Worm (Caenorhabditis elegans): ENCODE measurements around the gene T26E4.3.
"Not testable (repeated sequence)": the region's sequence is repeated elsewhere in the genome, so short reads cannot be mapped to it uniquely, and the experiment has no call there.

Gene T26E4.3

ce11 chrV:15752049-15752448 lies 30.5 kb upstream of the T26E4.3 start, which contains the start of gene str-43:
Gene str-43 (minus strand): TSS chrV:15752149.
- TF ChIP-seq Y5F2A.4 (GFP tag; optimal IDR thresholded peaks at IDR 0.05) = no peak
- TF ChIP-seq ceh-82 (tag; optimal IDR thresholded peaks at IDR 0.05) = no peak
- no peak for TF ChIP-seq lsy-2 (tag; optimal IDR thresholded peaks at IDR 0.05)
- no peak for TF ChIP-seq ceh-28 (tag; optimal IDR thresholded peaks at IDR 0.05)
- TF ChIP-seq hlh-30 (tag; optimal IDR thresholded peaks at IDR 0.05; ENCODE audit: insufficient read depth) = no peak
- TF ChIP-seq ama-1 (optimal IDR thresholded peaks at IDR 0.05) = no peak
- TF ChIP-seq nhr-10 (tag; optimal IDR thresholded peaks at IDR 0.05) = no peak
- TF ChIP-seq aha-1 (tag) = no peak
- TF ChIP-seq nhr-76 (tag; optimal IDR thresholded peaks at IDR 0.05) = no peak
- no peak for TF ChIP-seq Y75B8A.6 (GFP tag; IDR thresholded peaks at IDR 0.05)
- TF ChIP-seq ceh-20 (GFP tag; IDR thresholded peaks at IDR 0.05) = no peak
- TF ChIP-seq F37D6.2 (tag; optimal IDR thresholded peaks at IDR 0.05) = no peak
- no peak for TF ChIP-seq nhr-42 (GFP tag; IDR thresholded peaks at IDR 0.05)
- TF ChIP-seq nhr-41 (GFP tag; IDR thresholded peaks at IDR 0.05) = no peak
- no peak for TF ChIP-seq nhr-11 (tag; optimal IDR thresholded peaks at IDR 0.05)
- no peak for TF ChIP-seq daf-8 (GFP tag; IDR thresholded peaks at IDR 0.05)
- TF ChIP-seq ctbp-1 (GFP tag; IDR thresholded peaks at IDR 0.05) = no peak
- TF ChIP-seq lim-7 (GFP tag; IDR thresholded peaks at IDR 0.05) = no peak
- no peak for TF ChIP-seq lin-38 (GFP tag; IDR thresholded peaks at IDR 0.05)

ce11 chrV:15752941-15753340 lies 29.7 kb upstream of the T26E4.3 start, which contains the start of gene str-5:
Gene str-5 (plus strand): TSS chrV:15753241.
- not testable (repeated sequence) for TF ChIP-seq ztf-11 (tag; optimal IDR thresholded peaks at IDR 0.05); F26F4.8 (GFP tag; conservative IDR thresholded peaks at IDR 0.05); snpc-4 (tag; optimal IDR thresholded peaks at IDR 0.05)

- not testable (repeated sequence) for TF ChIP-seq nhr-25 (tag; optimal IDR thresholded peaks at IDR 0.05; ENCODE audit: borderline replicate concordance, insufficient read depth); nhr-10 (tag; optimal IDR thresholded peaks at IDR 0.05); mep-1 (tag; optimal IDR thresholded peaks at IDR 0.05)
Observed at ce11 chrV:15754731-15755130, 27.9 kb upstream of the T26E4.3 start, which contains the start of gene str-8. Gene str-8 (plus strand): TSS chrV:15755031.

ce11 chrV:15757645-15758044 lies 24.9 kb upstream of the T26E4.3 start:
- TF ChIP-seq rbr-2 (tag; optimal IDR thresholded peaks at IDR 0.05) (no peak), aha-1 (tag) (peak; percentile 92), pqm-1 (tag; optimal IDR thresholded peaks at IDR 0.05) (no peak)

- TF ChIP-seq lir-3 (tag; optimal IDR thresholded peaks at IDR 0.05) (no peak), lin-1 (GFP tag; IDR thresholded peaks at IDR 0.05) (no peak), mep-1 (tag; optimal IDR thresholded peaks at IDR 0.05) (no peak), ceh-82 (tag; optimal IDR thresholded peaks at IDR 0.05) (no peak), zfp-2 (tag; optimal IDR thresholded peaks at IDR 0.05) (no peak), F26F4.8 (GFP tag; conservative IDR thresholded peaks at IDR 0.05) (no peak), daf-19 (GFP tag; conservative IDR thresholded peaks at IDR 0.05) (no peak), F10B5.3 (tag; optimal IDR thresholded peaks at IDR 0.05) (no peak), nhr-28 (tag; optimal IDR thresholded peaks at IDR 0.05) (no peak), ceh-32 (tag; optimal IDR thresholded peaks at IDR 0.05; ENCODE audit: poor library complexity) (no peak), tag-97 (GFP tag; IDR thresholded peaks at IDR 0.05) (no peak), set-16 (GFP tag; IDR thresholded peaks at IDR 0.05) (no peak), hif-1 (tag; optimal IDR thresholded peaks at IDR 0.05) (no peak), snpc-1.2 (GFP tag; IDR thresholded peaks at IDR 0.05) (no peak), R02D3.7 (tag; optimal IDR thresholded peaks at IDR 0.05) (no peak), nhr-11 (tag; optimal IDR thresholded peaks at IDR 0.05) (no peak), ztf-7 (tag; optimal IDR thresholded peaks at IDR 0.05) (no peak), snpc-4 (tag; optimal IDR thresholded peaks at IDR 0.05) (no peak), daf-8 (GFP tag; IDR thresholded peaks at IDR 0.05) (no peak), aly-2 (tag; optimal IDR thresholded peaks at IDR 0.05) (no peak)
Observed at ce11 chrV:15758449-15758848, 24.1 kb upstream of the T26E4.3 start, which contains the start of gene str-9. Gene str-9 (plus strand): TSS chrV:15758749.
